Fruit fly (Drosophila melanogaster): ENCODE results near the gene Cp19.

Cp19 gene

dm6 chr3L:8763037-8763454, 33.4 kb downstream of the Cp19 start (continued):
- TF ChIP-seq Aef1 (GFP tag; IDR thresholded peaks at IDR 0.05) (peak; percentile 43; the same call in 2 of the 3 replicates), lab (GFP tag; optimal IDR thresholded peaks at IDR 0.05) (peak; percentile 26), CG2120 (GFP tag; optimal IDR thresholded peaks at IDR 0.05) (peak; percentile 71), CG10366 (GFP tag; IDR thresholded peaks at IDR 0.05) (peak; percentile 59), H15 (GFP tag; IDR thresholded peaks at IDR 0.05) (peak; percentile 56; the same call in 1 of the 3 replicates), CG14667 (GFP tag; IDR thresholded peaks at IDR 0.05) (0 out of 2 replicates have a peak, but pooled peaks have one; percentile 19), CG18619 (GFP tag; optimal IDR thresholded peaks at IDR 0.05) (peak; percentile 47), ap (GFP tag; IDR thresholded peaks at IDR 0.05) (peak; percentile 38; the same call in 1 of the 2 replicates), CG13296 (GFP tag; optimal IDR thresholded peaks at IDR 0.05) (no peak), Adf1 (GFP tag; IDR thresholded peaks at IDR 0.05) (0 out of 2 replicates have a peak, but pooled peaks have one; percentile 18), CG13424 (tag; optimal IDR thresholded peaks at IDR 0.05) (peak; percentile 49), mld (GFP tag; IDR thresholded peaks at IDR 0.05; ENCODE audit: partially characterized antibody) (0 out of 3 replicates have a peak, but pooled peaks have one; percentile 17), CG8290 (GFP tag; optimal IDR thresholded peaks at IDR 0.05) (no peak), CG8290 (tag; optimal IDR thresholded peaks at IDR 0.05) (peak in 1 of 2 experiments; percentile 31), B-H1 (GFP tag; IDR thresholded peaks at IDR 0.05) (peak; percentile 32; the same call in 2 of the 3 replicates), dpn (GFP tag; optimal IDR thresholded peaks at IDR 0.05) (peak in 1 of 2 experiments; percentile 53), H2.0 (GFP tag; IDR thresholded peaks at IDR 0.05) (peak; percentile 62), sob (GFP tag; IDR thresholded peaks at IDR 0.05) (peak; percentile 46; the same call in 1 of the 2 replicates), shn (GFP tag; optimal IDR thresholded peaks at IDR 0.05) (peak; percentile 3), CG34224 (GFP tag; IDR thresholded peaks at IDR 0.05; ENCODE audit: partially characterized antibody) (peak; percentile 65), chn (GFP tag; optimal IDR thresholded peaks at IDR 0.05) (peak; percentile 4), trem (tag; optimal IDR thresholded peaks at IDR 0.05) (no peak), lilli (GFP tag; optimal IDR thresholded peaks at IDR 0.05) (peak; percentile 50), CG1603 (tag; optimal IDR thresholded peaks at IDR 0.05) (peak; percentile 21), CG12391 (tag; optimal IDR thresholded peaks at IDR 0.05) (peak; percentile 48), Dbx (GFP tag; IDR thresholded peaks at IDR 0.05) (0 out of 3 replicates have a peak, but pooled peaks have one; percentile 32), Hr51 (GFP tag; optimal IDR thresholded peaks at IDR 0.05) (peak in 1 of 2 experiments; percentile 66), CG34422 (GFP tag; IDR thresholded peaks at IDR 0.05) (peak; percentile 63; the same call in 2 of the 3 replicates), CHES-1-like (GFP tag; optimal IDR thresholded peaks at IDR 0.05) (peak; percentile 35), HLH4C (GFP tag; IDR thresholded peaks at IDR 0.05; ENCODE audit: partially characterized antibody) (0 out of 3 replicates have a peak, but pooled peaks have one; percentile 37), ab (GFP tag; optimal IDR thresholded peaks at IDR 0.05) (no peak), CG10979 (tag; optimal IDR thresholded peaks at IDR 0.05) (no peak), CG6175 (GFP tag; IDR thresholded peaks at IDR 0.05) (peak; percentile 56; the same call in 1 of the 3 replicates), CG13123 (GFP tag; optimal IDR thresholded peaks at IDR 0.05) (no peak), CG12219 (GFP tag; optimal IDR thresholded peaks at IDR 0.05) (no peak), CG3281 (GFP tag; optimal IDR thresholded peaks at IDR 0.05) (no peak), CG3407 (GFP tag; optimal IDR thresholded peaks at IDR 0.05) (no peak), CG12659 (GFP tag; optimal IDR thresholded peaks at IDR 0.05) (peak; percentile 38), CG7786 (GFP tag; optimal IDR thresholded peaks at IDR 0.05) (peak; percentile 10), CG10462 (GFP tag; optimal IDR thresholded peaks at IDR 0.05) (peak; percentile 14), ewg (GFP tag; optimal IDR thresholded peaks at IDR 0.05) (peak; percentile 33), lmd (GFP tag; IDR thresholded peaks at IDR 0.05) (peak; percentile 66), ranshi (GFP tag; IDR thresholded peaks at IDR 0.05) (0 out of 2 replicates have a peak, but pooled peaks have one; percentile 33), Neu2 (GFP tag; optimal IDR thresholded peaks at IDR 0.05; ENCODE audit: borderline replicate concordance) (no peak), CG8924 (tag; optimal IDR thresholded peaks at IDR 0.05) (no peak), Stat92E (GFP tag; optimal IDR thresholded peaks at IDR 0.05) (no peak), lov (optimal IDR thresholded peaks at IDR 0.05) (no peak), lov (GFP tag; IDR thresholded peaks at IDR 0.05) (0 out of 3 replicates have a peak, but pooled peaks have one; percentile 66), C15 (GFP tag; IDR thresholded peaks at IDR 0.05) (no peak), Pdp1 (GFP tag; optimal IDR thresholded peaks at IDR 0.05) (peak in 1 of 2 experiments; percentile 84)
